Worm (Caenorhabditis elegans): ENCODE data around the gene bath-37.

- TF ChIP-seq nhr-11 (tag; optimal IDR thresholded peaks at IDR 0.05) (no peak), gmeb-2 (tag; optimal IDR thresholded peaks at IDR 0.05) (no peak), ceh-18 (tag; optimal IDR thresholded peaks at IDR 0.05) (no peak), K09A11.1 (tag; optimal IDR thresholded peaks at IDR 0.05; ENCODE audit: insufficient read depth) (no peak), ceh-9 (tag; optimal IDR thresholded peaks at IDR 0.05) (no peak), nfya-1 (tag; optimal IDR thresholded peaks at IDR 0.05) (no peak), pax-1 (tag; optimal IDR thresholded peaks at IDR 0.05) (no peak), fkh-10 (GFP tag; optimal IDR thresholded peaks at IDR 0.05) (no peak), Y22D7AL.16 (tag; optimal IDR thresholded peaks at IDR 0.05) (no peak), ref-2 (tag; optimal IDR thresholded peaks at IDR 0.05) (no peak)
Observed at ce11 chrIV:12089551-12089950, 20.9 kb downstream of the bath-37 start, which contains the start of gene F11A10.6.
